Worm (Caenorhabditis elegans) whole organism, mixed stage, embryonic: ENCODE measurements around the gene F41G3.18.

Experiments
- M03D4.4 ChIP-seq: sonication (generic microtip); optimal IDR thresholded peaks from 2 replicates; lab custom pipeline; 2017; ENCODE audit warnings: mild to moderate bottlenecking, missing genetic modification characterization, missing compliant biosample characterization
- bed-3 ChIP-seq: fragments of 200-800 bp; sonication (Bioruptor generic); optimal IDR thresholded peaks from 3 replicates; lab custom pipeline; 2018; ENCODE audit warnings: mild to moderate bottlenecking, missing genetic modification characterization, moderate library complexity, missing compliant biosample characterization
- blmp-1 ChIP-seq: fragments of 150-350 bp; optimal IDR thresholded peaks from 2 replicates; lab custom pipeline; 2014; ENCODE audit warnings: missing biosample characterization, missing genetic modification characterization
- ceh-39 ChIP-seq: fragments of 150-350 bp; optimal IDR thresholded peaks from 2 replicates; lab custom pipeline; 2014; ENCODE audit warnings: missing biosample characterization, missing genetic modification characterization
- ceh-83 ChIP-seq: fragments of 200-800 bp; sonication (Bioruptor generic); optimal IDR thresholded peaks from 2 replicates; lab custom pipeline; 2018; ENCODE audit warnings: mild to moderate bottlenecking, missing genetic modification characterization, missing compliant biosample characterization
- ces-1 ChIP-seq: fragments of 150-350 bp; optimal IDR thresholded peaks from 2 replicates; lab custom pipeline; 2014; ENCODE audit warnings: missing biosample characterization, missing genetic modification reagents, missing genetic modification characterization
- cnd-1 ChIP-seq: fragments of 200-800 bp; sonication (Bioruptor generic); optimal IDR thresholded peaks from 2 replicates; lab custom pipeline; 2018; ENCODE audit warnings: mild to moderate bottlenecking, missing genetic modification characterization, missing compliant biosample characterization
- drap-1 ChIP-seq: fragments of 200-800 bp; sonication (Bioruptor generic); optimal IDR thresholded peaks from 3 replicates; lab custom pipeline; 2018; ENCODE audit warnings: mild to moderate bottlenecking, missing genetic modification characterization, missing compliant biosample characterization
- elt-1 ChIP-seq: sonication (generic microtip); optimal IDR thresholded peaks from 2 replicates; lab custom pipeline; 2017; ENCODE audit warnings: missing genetic modification characterization, mild to moderate bottlenecking, missing compliant biosample characterization, antibody characterized with exemption, moderate library complexity, borderline replicate concordance; ENCODE audit not compliant: insufficient read depth
- elt-3 ChIP-seq: fragments of 150-350 bp; optimal IDR thresholded peaks from 2 replicates; lab custom pipeline; 2014; ENCODE audit warnings: missing biosample characterization, missing genetic modification characterization
- flh-1 ChIP-seq: fragments of 200-800 bp; sonication (Bioruptor generic); optimal IDR thresholded peaks from 2 replicates; lab custom pipeline; 2018; ENCODE audit warnings: mild to moderate bottlenecking, missing genetic modification characterization, moderate library complexity, missing compliant biosample characterization
- ham-2 ChIP-seq: fragments of 200-800 bp; sonication (Bioruptor generic); optimal IDR thresholded peaks from 2 replicates; lab custom pipeline; 2018; ENCODE audit warnings: mild to moderate bottlenecking, missing genetic modification characterization, missing compliant biosample characterization
- hlh-1 ChIP-seq: fragments of 150-350 bp; optimal IDR thresholded peaks from 2 replicates; lab custom pipeline; 2014; ENCODE audit warnings: missing biosample characterization, missing genetic modification reagents, missing genetic modification characterization
- lin-13 ChIP-seq: fragments of 150-350 bp; optimal IDR thresholded peaks from 2 replicates; lab custom pipeline; 2014; ENCODE audit warnings: missing biosample characterization, missing genetic modification characterization
- lin-32 ChIP-seq: fragments of 200-800 bp; sonication (Bioruptor generic); optimal IDR thresholded peaks from 2 replicates; lab custom pipeline; 2018; ENCODE audit warnings: mild to moderate bottlenecking, missing genetic modification characterization, missing compliant biosample characterization
- lsy-2 ChIP-seq: fragments of 150-350 bp; optimal IDR thresholded peaks from 2 replicates; lab custom pipeline; 2014; ENCODE audit warnings: missing biosample characterization, missing genetic modification characterization
- mab-5 ChIP-seq: fragments of 150-350 bp; optimal IDR thresholded peaks from 2 replicates; lab custom pipeline; 2014; ENCODE audit warnings: missing biosample characterization, missing genetic modification characterization
- mep-1 ChIP-seq: fragments of 150-350 bp; optimal IDR thresholded peaks from 2 replicates; lab custom pipeline; 2017; ENCODE audit warnings: missing biosample characterization, missing genetic modification reagents, missing genetic modification characterization, inconsistent platforms
- mls-2 ChIP-seq: sonication (generic microtip); optimal IDR thresholded peaks from 2 replicates; lab custom pipeline; 2016; ENCODE audit warnings: mild to moderate bottlenecking, missing genetic modification characterization, moderate library complexity, missing compliant biosample characterization
- nhr-12 ChIP-seq: fragments of 150-350 bp; optimal IDR thresholded peaks from 2 replicates; lab custom pipeline; 2014; ENCODE audit warnings: missing biosample characterization, missing genetic modification characterization
- nhr-2 ChIP-seq: fragments of 150-350 bp; optimal IDR thresholded peaks from 2 replicates; lab custom pipeline; 2014; ENCODE audit warnings: missing biosample characterization, missing genetic modification characterization
- nhr-237 ChIP-seq: fragments of 150-350 bp; optimal IDR thresholded peaks from 2 replicates; lab custom pipeline; 2014; ENCODE audit warnings: missing biosample characterization, missing genetic modification characterization
- nhr-28 ChIP-seq: fragments of 150-350 bp; optimal IDR thresholded peaks from 2 replicates; lab custom pipeline; 2014; ENCODE audit warnings: missing biosample characterization, missing genetic modification characterization
- sem-2 ChIP-seq: fragments of 200-800 bp; sonication (Bioruptor generic); optimal IDR thresholded peaks from 2 replicates; lab custom pipeline; 2018; ENCODE audit warnings: mild to moderate bottlenecking, missing genetic modification characterization, missing compliant biosample characterization
- snpc-4 ChIP-seq: fragments of 150-350 bp; optimal IDR thresholded peaks from 2 replicates; lab custom pipeline; 2014; ENCODE audit warnings: missing biosample characterization, missing genetic modification characterization
- sptf-1 ChIP-seq: sonication (generic microtip); optimal IDR thresholded peaks from 2 replicates; lab custom pipeline; 2017; ENCODE audit warnings: mild to moderate bottlenecking, missing genetic modification characterization, moderate library complexity, missing compliant biosample characterization
- tbx-8 ChIP-seq: fragments of 200-800 bp; sonication (Bioruptor generic); optimal IDR thresholded peaks from 2 replicates; lab custom pipeline; 2018; ENCODE audit warnings: mild to moderate bottlenecking, missing genetic modification characterization, moderate library complexity, missing compliant biosample characterization
- unc-120 ChIP-seq: sonication (generic microtip); optimal IDR thresholded peaks from 2 replicates; lab custom pipeline; 2017; ENCODE audit warnings: missing genetic modification characterization, missing compliant biosample characterization; ENCODE audit not compliant: poor library complexity, severe bottlenecking
- unc-39 ChIP-seq: fragments of 150-350 bp; optimal IDR thresholded peaks from 2 replicates; lab custom pipeline; 2014; ENCODE audit warnings: missing biosample characterization, missing genetic modification characterization
- unc-62 ChIP-seq: fragments of 150-350 bp; optimal IDR thresholded peaks from 2 replicates; lab custom pipeline; 2014; ENCODE audit warnings: missing biosample characterization, missing genetic modification reagents, missing genetic modification characterization
- zip-8 ChIP-seq: fragments of 150-350 bp; optimal IDR thresholded peaks from 2 replicates; lab custom pipeline; 2014; ENCODE audit warnings: missing biosample characterization, missing genetic modification characterization
- ztf-11 ChIP-seq: fragments of 150-350 bp; optimal IDR thresholded peaks from 2 replicates; lab custom pipeline; 2014; ENCODE audit warnings: missing biosample characterization, missing genetic modification characterization

The F41G3.18 gene

ce11 chrII:6768014-6768413 lies at the start of gene F41G3.18:
Gene F41G3.18 (plus strand): TSS chrII:6768314.
- TF ChIP-seq cnd-1 (tag; lab: Kevin White, UChicago): no peak
- TF ChIP-seq unc-120 (tag; lab: Kevin White, UChicago): no peak
- no peak for TF ChIP-seq ztf-11 (tag; lab: Kevin White, UChicago)
- no peak for TF ChIP-seq flh-1 (GFP tag; lab: Kevin White, UChicago)

ce11 chrII:6721581-6721980 lies 46.5 kb upstream of the F41G3.18 start:
- TF ChIP-seq drap-1: peak; percentile 30
- peak; percentile 41 for TF ChIP-seq unc-120 (tag; lab: Kevin White, UChicago)
- TF ChIP-seq M03D4.4 (tag; lab: Kevin White, UChicago): peak; percentile 52
- peak; percentile 34 for TF ChIP-seq bed-3 (GFP tag; lab: Kevin White, UChicago)
- TF ChIP-seq unc-39 (tag; lab: Kevin White, UChicago): peak; percentile 48
- peak; percentile 5 for TF ChIP-seq mep-1 (tag; lab: Kevin White, UChicago)
- no peak for TF ChIP-seq mab-5 (tag; lab: Kevin White, UChicago)
- peak; percentile 42 for TF ChIP-seq sptf-1 (tag; lab: Kevin White, UChicago)
- no peak for TF ChIP-seq nhr-12 (tag; lab: Kevin White, UChicago)
- TF ChIP-seq mls-2 (tag; lab: Kevin White, UChicago): no peak

DNA sequence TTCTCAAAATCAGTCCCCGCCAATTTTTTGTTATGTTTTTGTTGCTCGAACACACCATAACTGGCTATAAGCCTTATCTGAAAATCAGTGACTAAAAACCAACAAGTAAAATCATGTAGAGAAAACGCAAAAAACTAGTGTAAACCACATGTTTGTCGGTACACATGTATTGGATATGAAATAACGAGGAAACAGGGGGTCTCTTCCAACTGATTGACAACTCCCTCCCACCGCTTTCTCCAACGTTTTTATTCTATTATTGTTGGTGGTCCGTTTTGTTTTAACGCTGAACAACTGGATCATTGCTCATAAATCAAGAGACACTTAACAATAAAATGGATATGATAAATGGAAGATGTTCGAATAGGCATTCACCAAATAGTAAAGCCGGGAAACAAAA lies 41.3 kb upstream of the F41G3.18 start:
- peak; percentile 61 for TF ChIP-seq unc-62 (GFP tag; lab: Kevin White, UChicago)
- TF ChIP-seq ces-1: peak; percentile 11
- no peak for TF ChIP-seq nhr-28 (tag; lab: Kevin White, UChicago)

DNA sequence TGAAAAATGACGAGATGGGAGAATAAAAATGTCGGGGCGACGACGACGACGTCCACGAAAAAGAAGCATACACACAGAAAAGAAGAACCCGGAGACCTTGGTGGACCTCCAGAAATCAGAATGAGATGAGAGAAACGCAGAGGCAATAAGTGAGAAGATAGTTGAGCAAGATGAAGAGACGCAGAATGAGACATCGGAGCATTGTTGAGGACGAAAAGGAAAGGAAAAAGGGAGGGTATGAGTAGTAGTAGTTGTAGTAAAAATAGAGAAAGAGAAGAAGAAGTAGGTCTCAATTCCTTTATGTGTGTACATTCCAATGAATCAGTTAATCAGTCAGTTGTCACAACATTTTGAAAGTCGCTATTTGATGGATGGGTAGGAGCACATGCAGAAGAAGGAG lies 38.8 kb upstream of the F41G3.18 start, which contains the start of gene T14B4.8:
Gene T14B4.8, minus strand, starts transcription at position 60 of the 400 bp plus-strand sequence.
- TF ChIP-seq ham-2 (GFP tag; lab: Kevin White, UChicago): no peak
- no peak for TF ChIP-seq nhr-12 (tag; lab: Kevin White, UChicago)
- TF ChIP-seq blmp-1 (tag; lab: Kevin White, UChicago): no peak
- no peak for TF ChIP-seq nhr-237 (tag; lab: Kevin White, UChicago)
- no peak for TF ChIP-seq mab-5 (tag; lab: Kevin White, UChicago)
- no peak for TF ChIP-seq zip-8
- TF ChIP-seq ces-1: peak; percentile 77
- no peak for TF ChIP-seq tbx-8 (GFP tag; lab: Kevin White, UChicago)
- TF ChIP-seq sem-2 (GFP tag; lab: Kevin White, UChicago): no peak
- no peak for TF ChIP-seq lsy-2 (tag; lab: Kevin White, UChicago)
- no peak for TF ChIP-seq elt-1
- TF ChIP-seq unc-62 (GFP tag; lab: Kevin White, UChicago): peak; percentile 31
- TF ChIP-seq sptf-1 (tag; lab: Kevin White, UChicago): peak; percentile 22
- no peak for TF ChIP-seq elt-3 (tag; lab: Kevin White, UChicago)
- no peak for TF ChIP-seq lin-13 (tag; lab: Kevin White, UChicago)
- TF ChIP-seq nhr-28 (tag; lab: Kevin White, UChicago): no peak
- TF ChIP-seq ceh-83 (GFP tag; lab: Kevin White, UChicago): no peak
- TF ChIP-seq ceh-39 (tag; lab: Kevin White, UChicago): no peak
- TF ChIP-seq M03D4.4 (tag; lab: Kevin White, UChicago): no peak
- TF ChIP-seq mep-1 (tag; lab: Kevin White, UChicago): peak; percentile 2
- no peak for TF ChIP-seq nhr-2 (tag; lab: Kevin White, UChicago)
- no peak for TF ChIP-seq snpc-4 (tag; lab: Kevin White, UChicago)
- TF ChIP-seq drap-1: no peak
- no peak for TF ChIP-seq hlh-1
- TF ChIP-seq unc-39 (tag; lab: Kevin White, UChicago): no peak
- TF ChIP-seq unc-120 (tag; lab: Kevin White, UChicago): peak; percentile 24
- TF ChIP-seq ztf-11 (tag; lab: Kevin White, UChicago): no peak
- TF ChIP-seq lin-32 (GFP tag; lab: Kevin White, UChicago): no peak
- no peak for TF ChIP-seq cnd-1 (tag; lab: Kevin White, UChicago)

- TF ChIP-seq mls-2 (tag; lab: Kevin White, UChicago) (no peak), bed-3 (GFP tag; lab: Kevin White, UChicago) (no peak), snpc-4 (tag; lab: Kevin White, UChicago) (no peak), hlh-1 (no peak), drap-1 (no peak), nhr-12 (tag; lab: Kevin White, UChicago) (no peak)
Measured at ce11 chrII:6733718-6734117, 34.4 kb upstream of the F41G3.18 start, which contains the start of gene T14B4.9. Gene T14B4.9 (minus strand): TSS chrII:6733818.
